Fruit fly (Drosophila melanogaster) whole organism, embryonic: ENCODE results near the gene Or9a.

Source experiments
- Atf-2 ChIP-seq: fragments of 200-800 bp; sonication (Bioruptor generic); optimal IDR thresholded peaks from 2 replicates; lab custom pipeline; 2016; ENCODE audit warnings: missing biosample characterization, missing genetic modification characterization
- B-H2 ChIP-seq: fragments of 200-800 bp; sonication (Bioruptor generic); optimal IDR thresholded peaks from 2 replicates; lab custom pipeline; 2018; ENCODE audit warnings: missing biosample characterization, mild to moderate bottlenecking, missing genetic modification characterization
- CG10267 ChIP-seq: fragments of 200-800 bp; sonication (Bioruptor generic); optimal IDR thresholded peaks from 2 replicates; lab custom pipeline; 2018; ENCODE audit warnings: missing biosample characterization, mild to moderate bottlenecking, missing genetic modification characterization, moderate library complexity
- CG10959 ChIP-seq: fragments of 200-800 bp; sonication (Bioruptor generic); IDR thresholded peaks from 2 replicates; pipeline ENCODE4 v1.3.6; 2022; ENCODE audit warnings: missing biosample characterization, missing genetic modification characterization
- CG11723 ChIP-seq: fragments of 200-800 bp; sonication (Bioruptor generic); optimal IDR thresholded peaks from 2 replicates; lab custom pipeline; 2017; ENCODE audit warnings: missing biosample characterization, mild to moderate bottlenecking, missing genetic modification characterization
- CG14710 ChIP-seq: fragments of 200-800 bp; sonication (Bioruptor generic); optimal IDR thresholded peaks from 3 replicates; lab custom pipeline; 2019; ENCODE audit warnings: missing biosample characterization, mild to moderate bottlenecking, missing genetic modification characterization, moderate library complexity
- CG14860 ChIP-seq: fragments of 200-800 bp; sonication (Bioruptor generic); IDR thresholded peaks from 3 replicates; pipeline ENCODE4 v1.3.6; 2022; ENCODE audit warnings: missing biosample characterization, missing genetic modification characterization; ENCODE audit not compliant: partially characterized antibody
- CG1603 ChIP-seq: fragments of 200-800 bp; sonication (Bioruptor generic); optimal IDR thresholded peaks from 2 replicates; lab custom pipeline; 2019; ENCODE audit warnings: missing biosample characterization, mild to moderate bottlenecking, missing genetic modification characterization, moderate library complexity
- CG17328 ChIP-seq: fragments of 200-800 bp; sonication (Bioruptor generic); IDR thresholded peaks from 2 replicates; pipeline ENCODE4 v1.3.6; 2022; ENCODE audit warnings: missing biosample characterization, missing genetic modification characterization
- CG1792 ChIP-seq: fragments of 200-800 bp; sonication (Bioruptor generic); optimal IDR thresholded peaks from 2 replicates; lab custom pipeline; 2016; ENCODE audit warnings: missing biosample characterization, missing genetic modification characterization
- CG18476 ChIP-seq: fragments of 200-800 bp; sonication (Bioruptor generic); optimal IDR thresholded peaks from 2 replicates; lab custom pipeline; 2016; ENCODE audit warnings: missing biosample characterization, mild to moderate bottlenecking, missing genetic modification characterization
- CG2116 ChIP-seq: fragments of 200-800 bp; sonication (Bioruptor generic); optimal IDR thresholded peaks from 3 replicates; lab custom pipeline; 2018; ENCODE audit warnings: missing biosample characterization, mild to moderate bottlenecking, missing genetic modification characterization
- CG2202 ChIP-seq: fragments of 200-800 bp; sonication (Bioruptor generic); optimal IDR thresholded peaks from 2 replicates; lab custom pipeline; 2018; ENCODE audit warnings: missing biosample characterization, mild to moderate bottlenecking, missing genetic modification characterization
- CG31441 ChIP-seq: fragments of 200-800 bp; sonication (Bioruptor generic); IDR thresholded peaks from 2 replicates; pipeline ENCODE4 v1.3.6; 2022; ENCODE audit warnings: missing biosample characterization, missing genetic modification characterization
- CG33213 ChIP-seq: fragments of 200-800 bp; sonication (Bioruptor generic); optimal IDR thresholded peaks from 3 replicates; lab custom pipeline; 2016; ENCODE audit warnings: missing biosample characterization, missing genetic modification characterization
- CG4360 ChIP-seq: fragments of 200-800 bp; sonication (Bioruptor generic); IDR thresholded peaks from 2 replicates; pipeline ENCODE4 v1.3.6; 2022; ENCODE audit warnings: missing biosample characterization, missing genetic modification characterization
- CG5180 ChIP-seq: fragments of 200-800 bp; sonication (Bioruptor generic); optimal IDR thresholded peaks from 3 replicates; lab custom pipeline; 2017; ENCODE audit warnings: missing biosample characterization, missing genetic modification characterization, mild to moderate bottlenecking, moderate library complexity, missing genetic modification reagents
- CG6765 ChIP-seq: fragments of 200-800 bp; sonication (Bioruptor generic); optimal IDR thresholded peaks from 3 replicates; lab custom pipeline; 2017; ENCODE audit warnings: missing biosample characterization, mild to moderate bottlenecking, missing genetic modification characterization
- CG6791 ChIP-seq: fragments of 200-800 bp; sonication (Bioruptor generic); IDR thresholded peaks from 3 replicates; pipeline ENCODE4 v1.3.6; 2022; ENCODE audit warnings: missing biosample characterization, missing genetic modification characterization; ENCODE audit not compliant: partially characterized antibody
- CG7963 ChIP-seq: fragments of 200-800 bp; sonication (Bioruptor generic); IDR thresholded peaks from 3 replicates; pipeline ENCODE4 v1.3.6; 2022; ENCODE audit warnings: missing biosample characterization, missing genetic modification characterization; ENCODE audit not compliant: partially characterized antibody
- CG9797 ChIP-seq: fragments of 200-800 bp; sonication (Bioruptor generic); optimal IDR thresholded peaks from 3 replicates; lab custom pipeline; 2018; ENCODE audit warnings: missing biosample characterization, mild to moderate bottlenecking, missing genetic modification characterization
- Dad ChIP-seq: fragments of 200-800 bp; sonication (Bioruptor generic); optimal IDR thresholded peaks from 3 replicates; lab custom pipeline; 2016; ENCODE audit warnings: missing biosample characterization, missing genetic modification characterization
- Doc3 ChIP-seq: fragments of 200-800 bp; sonication (Bioruptor generic); IDR thresholded peaks from 3 replicates; pipeline ENCODE4 v1.3.6; 2022; ENCODE audit warnings: missing biosample characterization, missing genetic modification characterization; ENCODE audit not compliant: partially characterized antibody
- Dp ChIP-seq: fragments of 200-800 bp; sonication (Bioruptor generic); optimal IDR thresholded peaks from 2 replicates; lab custom pipeline; 2018; ENCODE audit warnings: missing biosample characterization, mild to moderate bottlenecking, missing genetic modification characterization, moderate library complexity
- ERR ChIP-seq: fragments of 200-800 bp; sonication (Bioruptor generic); optimal IDR thresholded peaks from 2 replicates; lab custom pipeline; 2016; ENCODE audit warnings: missing biosample characterization, missing genetic modification characterization
- Elba2 ChIP-seq: fragments of 200-800 bp; sonication (Bioruptor generic); optimal IDR thresholded peaks from 3 replicates; lab custom pipeline; 2016; ENCODE audit warnings: missing biosample characterization, missing genetic modification characterization
- GATAe ChIP-seq: fragments of 200-800 bp; sonication (Bioruptor generic); conservative IDR thresholded peaks from 2 replicates; pipeline ENCODE4 v1.3.6; 2022; ENCODE audit warnings: missing biosample characterization, missing genetic modification characterization
- Hr3 ChIP-seq: fragments of 200-800 bp; sonication (Bioruptor generic); optimal IDR thresholded peaks from 3 replicates; lab custom pipeline; 2016; ENCODE audit warnings: missing biosample characterization, missing genetic modification characterization
- Lpt ChIP-seq: fragments of >200 bp; optimal IDR thresholded peaks from 2 replicates; lab custom pipeline; 2018; ENCODE audit warnings: missing biosample characterization, missing genetic modification characterization
- MBD-R2 ChIP-seq: fragments of 200-800 bp; sonication (Bioruptor generic); IDR thresholded peaks from 2 replicates; pipeline ENCODE4 v1.3.6; 2022; ENCODE audit warnings: missing biosample characterization, missing genetic modification characterization
- Trl ChIP-seq, 3 experiments: fragments of >200 bp in 2 of 3; fragments of 200-800 bp in 1 of 3; sonication (Bioruptor generic) in 1 of 3; optimal IDR thresholded peaks; 2 replicates in 1 of 3; 3 replicates in 2 of 3; lab custom pipeline; 2016 to 2017; ENCODE audit warnings: missing biosample characterization in 1 of 3, missing genetic modification characterization in 1 of 3
- amos ChIP-seq: fragments of 200-800 bp; sonication (Bioruptor generic); IDR thresholded peaks from 2 replicates; pipeline ENCODE4 v1.3.6; 2022; ENCODE audit warnings: missing biosample characterization, missing genetic modification characterization; ENCODE audit not compliant: partially characterized antibody
- bsh ChIP-seq, 2 experiments: fragments of 200-800 bp; sonication (Bioruptor generic); optimal IDR thresholded peaks; 2 replicates each; lab custom pipeline; 2017 to 2018; ENCODE audit warnings: mild to moderate bottlenecking in 2 of 2, missing biosample characterization in 2 of 2, missing genetic modification characterization in 2 of 2, moderate library complexity in 1 of 2
- btn ChIP-seq: fragments of 200-800 bp; sonication (Bioruptor generic); optimal IDR thresholded peaks from 2 replicates; lab custom pipeline; 2016; ENCODE audit warnings: missing biosample characterization, missing genetic modification characterization
- ci ChIP-seq: fragments of 200-800 bp; sonication (Bioruptor generic); IDR thresholded peaks from 3 replicates; pipeline ENCODE4 v1.3.6; 2022; ENCODE audit warnings: missing biosample characterization, missing genetic modification characterization
- crp ChIP-seq, 2 experiments: fragments of 200-800 bp; sonication (Bioruptor generic); optimal IDR thresholded peaks; 2 replicates in 1 of 2; 3 replicates in 1 of 2; lab custom pipeline; 2017; ENCODE audit warnings: missing biosample characterization in 2 of 2, missing genetic modification characterization in 2 of 2, mild to moderate bottlenecking in 1 of 2, moderate library complexity in 1 of 2
- insv ChIP-seq, 2 experiments: fragments of 200-800 bp; sonication (Bioruptor generic); optimal IDR thresholded peaks; 3 replicates each; lab custom pipeline; 2016 to 2018; ENCODE audit warnings: missing biosample characterization in 2 of 2, missing genetic modification characterization in 2 of 2
- nom ChIP-seq: fragments of 200-800 bp; sonication (Bioruptor generic); optimal IDR thresholded peaks from 2 replicates; lab custom pipeline; 2017; ENCODE audit warnings: missing biosample characterization, missing genetic modification characterization, mild to moderate bottlenecking, moderate library complexity, missing genetic modification reagents
- onecut ChIP-seq: fragments of 200-800 bp; sonication (Bioruptor generic); IDR thresholded peaks from 2 replicates; pipeline ENCODE4 v1.3.6; 2022; ENCODE audit warnings: missing biosample characterization, missing genetic modification characterization
- pnt ChIP-seq: fragments of 200-800 bp; sonication (Bioruptor generic); optimal IDR thresholded peaks from 3 replicates; lab custom pipeline; 2016; ENCODE audit warnings: missing biosample characterization, missing genetic modification characterization
- stwl ChIP-seq: fragments of 200-800 bp; sonication (Bioruptor generic); optimal IDR thresholded peaks from 3 replicates; lab custom pipeline; 2018; ENCODE audit warnings: missing biosample characterization, mild to moderate bottlenecking, missing genetic modification characterization, moderate library complexity
- twi ChIP-seq: fragments of 200-800 bp; optimal IDR thresholded peaks from 2 replicates; lab custom pipeline; 2019; ENCODE audit warnings: missing biosample characterization, mild to moderate bottlenecking, missing genetic modification characterization, moderate library complexity
- unc-4 ChIP-seq: fragments of 200-800 bp; sonication (Bioruptor generic); IDR thresholded peaks from 2 replicates; pipeline ENCODE4 v1.3.6; 2022; ENCODE audit warnings: missing biosample characterization, missing genetic modification characterization; ENCODE audit not compliant: partially characterized antibody
- vnd ChIP-seq: fragments of 200-800 bp; sonication (Bioruptor generic); IDR thresholded peaks from 3 replicates; pipeline ENCODE4 v1.3.6; 2022; ENCODE audit warnings: missing biosample characterization, missing genetic modification characterization; ENCODE audit not compliant: partially characterized antibody
- vvl ChIP-seq: fragments of 200-800 bp; sonication (Bioruptor generic); IDR thresholded peaks from 2 replicates; pipeline ENCODE4 v1.3.6; 2022; ENCODE audit warnings: missing biosample characterization, missing genetic modification characterization
- zen2 ChIP-seq: fragments of 200-800 bp; sonication (Bioruptor generic); IDR thresholded peaks from 3 replicates; pipeline ENCODE4 v1.3.6; 2022; ENCODE audit warnings: missing biosample characterization, missing genetic modification characterization; ENCODE audit not compliant: partially characterized antibody

Or9a gene

dm6 chrX:10478443-10479368 lies 19.2 kb upstream of the Or9a start, which contains the start of the genes CG2887 and PPP4R2r (continued):
- TF ChIP-seq CG33213 (GFP tag; lab: Kevin White, UChicago): no peak
- TF ChIP-seq ERR (GFP tag; lab: Kevin White, UChicago): no peak
- no peak for TF ChIP-seq Atf-2 (GFP tag; lab: Kevin White, UChicago)
- TF ChIP-seq CG2116: peak; percentile 95
- no peak for TF ChIP-seq pnt
- peak; percentile 3 for TF ChIP-seq CG6765
- peak; percentile 91 for TF ChIP-seq CG7963 (GFP tag; lab: Robert Waterston, UW)
- peak; percentile 51 for TF ChIP-seq vvl (GFP tag; lab: Robert Waterston, UW)
- TF ChIP-seq CG17328: no peak
- TF ChIP-seq zen2 (GFP tag; lab: Robert Waterston, UW): peak; percentile 92
- 0 out of 2 replicates have a peak, but pooled peaks have one; percentile 33 for TF ChIP-seq CG4360 (GFP tag; lab: Robert Waterston, UW)
- TF ChIP-seq CG10267 (tag; lab: Kevin White, UChicago): peak; percentile 66
- TF ChIP-seq CG6791: peak; percentile 94
- peak; percentile 38 for TF ChIP-seq CG14710
- peak; percentile 90 for TF ChIP-seq CG9797 (GFP tag; lab: Kevin White, UChicago)
- TF ChIP-seq CG31441: no peak
- no peak for TF ChIP-seq CG11723
- TF ChIP-seq ci (GFP tag; lab: Robert Waterston, UW): 0 out of 3 replicates have a peak, but pooled peaks have one; percentile 6
- 0 out of 2 replicates have a peak, but pooled peaks have one; percentile 10 for TF ChIP-seq GATAe
- peak; percentile 82 for TF ChIP-seq Doc3 (GFP tag; lab: Robert Waterston, UW)
- peak; percentile 2 for TF ChIP-seq Dad
- no peak for TF ChIP-seq Elba2 (GFP tag; lab: Kevin White, UChicago)
- peak; percentile 91 for TF ChIP-seq unc-4 (GFP tag; lab: Robert Waterston, UW)
- peak; percentile 61 for TF ChIP-seq stwl (tag; lab: Kevin White, UChicago)
- TF ChIP-seq CG14860 (GFP tag; lab: Robert Waterston, UW): peak; percentile 82
- peak; percentile 74 for TF ChIP-seq CG1603
- TF ChIP-seq nom (GFP tag; lab: Kevin White, UChicago): peak; percentile 27
- no peak for TF ChIP-seq twi (tag; lab: Kevin White, UChicago)
- no peak for TF ChIP-seq CG2202 (tag; lab: Kevin White, UChicago)
- peak; percentile 95 for TF ChIP-seq amos
- TF ChIP-seq CG5180 (GFP tag; lab: Kevin White, UChicago): no peak
- peak; percentile 69; the same call in 1 of the 2 replicates for TF ChIP-seq MBD-R2 (GFP tag; lab: Robert Waterston, UW)
- no peak for TF ChIP-seq CG18476 (GFP tag; lab: Kevin White, UChicago)
- 0 out of 2 replicates have a peak, but pooled peaks have one; percentile 8 for TF ChIP-seq onecut (GFP tag; lab: Robert Waterston, UW)
- peak in 1 of 2 experiments; percentile 41 for TF ChIP-seq bsh (GFP tag; optimal IDR thresholded peaks at IDR 0.05; lab: Kevin White, UChicago)
- no peak for TF ChIP-seq btn
- peak in 1 of 2 experiments; percentile 22 for TF ChIP-seq crp (GFP tag; optimal IDR thresholded peaks at IDR 0.05; lab: Kevin White, UChicago)
- TF ChIP-seq insv (GFP tag; optimal IDR thresholded peaks at IDR 0.05; lab: Kevin White, UChicago): peak in 1 of 2 experiments; percentile 88
- TF ChIP-seq Dp (GFP tag; lab: Kevin White, UChicago): peak; percentile 96
- TF ChIP-seq CG10959 (GFP tag; lab: Robert Waterston, UW): no peak
- peak; percentile 3 to 26 for TF ChIP-seq Trl (optimal IDR thresholded peaks at IDR 0.05; lab: Kevin White, UChicago)
- TF ChIP-seq Trl (GFP tag; optimal IDR thresholded peaks at IDR 0.05; lab: Kevin White, UChicago): no peak
- TF ChIP-seq CG1792 (GFP tag; lab: Kevin White, UChicago): no peak
- TF ChIP-seq vnd (GFP tag; lab: Robert Waterston, UW): peak; percentile 90
- TF ChIP-seq B-H2 (GFP tag; lab: Kevin White, UChicago): peak; percentile 16
- no peak for TF ChIP-seq Lpt (GFP tag; lab: Kevin White, UChicago)
- no peak for TF ChIP-seq Hr3 (GFP tag; lab: Kevin White, UChicago)
